Worm (Caenorhabditis elegans) whole organism, L4/young adult: ENCODE results near the gene fbxa-2.

Experiments
- W03F9.2 ChIP-seq: fragments of 150-350 bp; optimal IDR thresholded peaks from 2 replicates; lab custom pipeline; 2014; ENCODE audit warnings: missing biosample characterization, missing genetic modification characterization
- dao-5 ChIP-seq: sonication (generic microtip); optimal IDR thresholded peaks from 2 replicates; lab custom pipeline; 2016; ENCODE audit warnings: missing genotype, missing genetic modification characterization, moderate library complexity, missing compliant biosample characterization
- him-1 ChIP-seq: sonication (generic microtip); optimal IDR thresholded peaks from 2 replicates; lab custom pipeline; 2016; ENCODE audit warnings: missing genotype, missing genetic modification reagents, missing genetic modification characterization, missing compliant biosample characterization

DNA sequence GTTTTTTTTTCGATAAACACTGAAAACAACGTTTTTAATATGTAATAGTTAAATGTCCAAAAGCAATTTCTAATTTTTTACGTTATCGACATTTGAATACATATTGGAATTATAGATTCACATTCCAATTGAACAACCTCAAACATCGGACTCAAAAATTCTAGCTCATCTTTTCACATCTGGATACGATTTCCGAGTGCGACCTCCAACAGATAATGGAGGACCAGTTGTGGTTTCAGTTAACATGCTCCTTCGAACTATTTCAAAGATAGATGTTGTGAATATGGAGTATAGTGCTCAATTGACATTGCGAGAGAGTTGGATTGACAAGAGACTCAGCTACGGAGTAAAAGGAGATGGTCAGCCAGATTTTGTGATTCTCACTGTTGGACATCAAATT lies 49.4 kb downstream of the fbxa-2 start:
- TF ChIP-seq him-1 (tag; lab: Kevin White, UChicago) (no peak), dao-5 (tag; lab: Kevin White, UChicago) (no peak), W03F9.2 (no peak)
